Worm (Caenorhabditis elegans) whole organism, late embryonic: ENCODE results near the gene cblc-1.
A peak's percentile ranks its signal among the peaks of the same experiment; 100 is the strongest.

ENCODE experiments used
- C38D4.7 ChIP-seq: fragments of 200-800 bp; sonication (Bioruptor generic); optimal IDR thresholded peaks from 2 replicates; lab custom pipeline; 2018; ENCODE audit warnings: mild to moderate bottlenecking, missing genetic modification characterization, moderate library complexity, missing compliant biosample characterization
- F13H6.1 ChIP-seq: sonication (generic microtip); optimal IDR thresholded peaks from 2 replicates; lab custom pipeline; 2016; ENCODE audit warnings: missing genetic modification characterization, missing compliant biosample characterization
- K09A11.1 ChIP-seq: sonication (generic microtip); optimal IDR thresholded peaks from 2 replicates; lab custom pipeline; 2017; ENCODE audit warnings: antibody characterized with exemption, mild to moderate bottlenecking, missing genetic modification characterization, missing compliant biosample characterization; ENCODE audit not compliant: insufficient read depth
- Y22D7AL.16 ChIP-seq: sonication (generic microtip); optimal IDR thresholded peaks from 2 replicates; lab custom pipeline; 2016; ENCODE audit warnings: missing genetic modification characterization, missing compliant biosample characterization
- ceh-2 ChIP-seq: sonication (generic microtip); optimal IDR thresholded peaks from 2 replicates; lab custom pipeline; 2016; ENCODE audit warnings: missing genotype, missing genetic modification characterization, missing compliant biosample characterization
- ceh-22 ChIP-seq: sonication (generic microtip); optimal IDR thresholded peaks from 2 replicates; lab custom pipeline; 2017; ENCODE audit warnings: missing biosample characterization, missing genetic modification characterization
- ceh-30 ChIP-seq: fragments of 150-350 bp; optimal IDR thresholded peaks from 2 replicates; lab custom pipeline; 2014; ENCODE audit warnings: missing biosample characterization, missing genetic modification characterization
- ceh-31 ChIP-seq: sonication (generic microtip); optimal IDR thresholded peaks from 2 replicates; lab custom pipeline; 2016; ENCODE audit warnings: missing genetic modification characterization, missing compliant biosample characterization
- che-1 ChIP-seq: sonication (generic microtip); optimal IDR thresholded peaks from 2 replicates; lab custom pipeline; 2016; ENCODE audit warnings: mild to moderate bottlenecking, missing genetic modification characterization, missing compliant biosample characterization
- elt-2 ChIP-seq: sonication (generic microtip); optimal IDR thresholded peaks from 2 replicates; lab custom pipeline; 2016; ENCODE audit warnings: missing genetic modification reagents, missing genetic modification characterization, missing compliant biosample characterization
- elt-4 ChIP-seq: sonication (generic microtip); optimal IDR thresholded peaks from 2 replicates; lab custom pipeline; 2016; ENCODE audit warnings: missing genetic modification characterization, missing compliant biosample characterization
- ets-4 ChIP-seq: sonication (generic microtip); optimal IDR thresholded peaks from 2 replicates; lab custom pipeline; 2016; ENCODE audit warnings: missing genetic modification characterization, missing compliant biosample characterization
- eyg-1 ChIP-seq: sonication (generic microtip); optimal IDR thresholded peaks from 2 replicates; lab custom pipeline; 2016; ENCODE audit warnings: missing genotype, missing genetic modification characterization, missing compliant biosample characterization
- fkh-10 ChIP-seq: fragments of 150-350 bp; optimal IDR thresholded peaks from 2 replicates; lab custom pipeline; 2014; ENCODE audit warnings: missing biosample characterization, missing genetic modification reagents, missing genetic modification characterization
- fkh-6 ChIP-seq: sonication (generic microtip); optimal IDR thresholded peaks from 2 replicates; lab custom pipeline; 2016; ENCODE audit warnings: missing genetic modification characterization, missing compliant biosample characterization
- gmeb-2 ChIP-seq: sonication (generic microtip); optimal IDR thresholded peaks from 2 replicates; lab custom pipeline; 2016; ENCODE audit warnings: missing genetic modification characterization, inconsistent platforms, missing compliant biosample characterization
- hlh-15 ChIP-seq: sonication (generic microtip); optimal IDR thresholded peaks from 2 replicates; lab custom pipeline; 2016; ENCODE audit warnings: missing genetic modification characterization, missing compliant biosample characterization
- hlh-30 ChIP-seq: sonication (generic microtip); optimal IDR thresholded peaks from 2 replicates; lab custom pipeline; 2017; ENCODE audit warnings: antibody characterized with exemption, missing genetic modification characterization, missing compliant biosample characterization; ENCODE audit not compliant: insufficient read depth
- hlh-8 ChIP-seq: sonication (generic microtip); optimal IDR thresholded peaks from 2 replicates; lab custom pipeline; 2016; ENCODE audit warnings: missing genotype, missing genetic modification characterization, missing compliant biosample characterization
- lim-6 ChIP-seq: sonication (generic microtip); optimal IDR thresholded peaks from 2 replicates; lab custom pipeline; 2016; ENCODE audit warnings: missing genetic modification characterization, missing compliant biosample characterization
- lin-11 ChIP-seq: fragments of 200-800 bp; sonication (Bioruptor generic); optimal IDR thresholded peaks from 2 replicates; lab custom pipeline; 2018; ENCODE audit warnings: mild to moderate bottlenecking, missing genetic modification characterization, missing compliant biosample characterization
- mec-3 ChIP-seq: sonication (generic microtip); optimal IDR thresholded peaks from 2 replicates; lab custom pipeline; 2016; ENCODE audit warnings: borderline replicate concordance, missing genetic modification characterization, missing compliant biosample characterization
- nfya-1 ChIP-seq: sonication (generic microtip); optimal IDR thresholded peaks from 2 replicates; lab custom pipeline; 2017; ENCODE audit warnings: missing genetic modification characterization, mild to moderate bottlenecking, missing compliant biosample characterization, antibody characterized with exemption, moderate library complexity
- pag-3 ChIP-seq: sonication (generic microtip); optimal IDR thresholded peaks from 2 replicates; lab custom pipeline; 2016; ENCODE audit warnings: missing compliant biosample characterization, missing genetic modification characterization, borderline replicate concordance
- pat-9 ChIP-seq: fragments of 200-800 bp; sonication (Bioruptor generic); optimal IDR thresholded peaks from 2 replicates; lab custom pipeline; 2018; ENCODE audit warnings: mild to moderate bottlenecking, missing genetic modification characterization, moderate library complexity, missing compliant biosample characterization
- pha-2 ChIP-seq: sonication (generic microtip); optimal IDR thresholded peaks from 2 replicates; lab custom pipeline; 2017; ENCODE audit warnings: mild to moderate bottlenecking, missing genetic modification characterization, missing compliant biosample characterization
- pha-4 ChIP-seq: fragments of 150-350 bp; optimal IDR thresholded peaks from 2 replicates; lab custom pipeline; 2018; ENCODE audit warnings: missing biosample characterization, missing genetic modification reagents, missing genetic modification characterization
- pqm-1 ChIP-seq: sonication (generic microtip); optimal IDR thresholded peaks from 2 replicates; lab custom pipeline; 2016; ENCODE audit warnings: missing genetic modification characterization, missing compliant biosample characterization
- pros-1 ChIP-seq: fragments of 150-350 bp; optimal IDR thresholded peaks from 2 replicates; lab custom pipeline; 2014; ENCODE audit warnings: missing biosample characterization, missing genetic modification reagents, missing genetic modification characterization
- ref-2 ChIP-seq: sonication (generic microtip); optimal IDR thresholded peaks from 2 replicates; lab custom pipeline; 2016; ENCODE audit warnings: missing genetic modification characterization, missing compliant biosample characterization
- sdc-2 ChIP-seq: sonication (generic microtip); optimal IDR thresholded peaks from 2 replicates; lab custom pipeline; 2016; ENCODE audit warnings: missing genotype, missing genetic modification characterization, missing compliant biosample characterization
- tbx-2 ChIP-seq: sonication (generic microtip); optimal IDR thresholded peaks from 2 replicates; lab custom pipeline; 2016; ENCODE audit warnings: missing genetic modification characterization, missing compliant biosample characterization
- unc-42 ChIP-seq: sonication (generic microtip); optimal IDR thresholded peaks from 2 replicates; lab custom pipeline; 2016; ENCODE audit warnings: missing genotype, missing genetic modification characterization, missing compliant biosample characterization
- unc-55 ChIP-seq: sonication (generic microtip); optimal IDR thresholded peaks from 2 replicates; lab custom pipeline; 2017; ENCODE audit warnings: missing biosample characterization, missing genetic modification reagents, missing genetic modification characterization

Gene cblc-1

DNA sequence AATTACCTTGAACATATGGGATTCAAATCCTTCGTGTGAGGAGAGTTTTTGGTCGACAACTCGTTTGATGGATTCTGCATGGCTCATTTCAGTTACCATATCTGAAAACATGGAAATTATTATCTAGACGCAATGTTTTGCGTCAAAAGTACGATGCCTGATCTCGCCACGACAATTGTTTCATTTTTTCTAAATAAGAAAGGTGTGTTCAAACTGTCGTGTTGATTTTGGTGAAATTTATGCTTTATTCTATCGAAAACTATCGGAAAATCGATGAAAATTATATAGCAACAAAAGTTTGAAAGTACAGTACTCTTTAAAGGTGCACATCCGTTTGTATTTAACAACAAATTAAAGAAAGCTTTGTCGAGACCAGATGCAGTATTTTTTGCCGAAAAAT lies at the start of gene cblc-1:
TSS of gene cblc-1 (minus strand) at position 101 of the 400 bp plus-strand sequence.
- TF ChIP-seq pat-9, result no peak
- TF ChIP-seq tbx-2 (tag; lab: Kevin White, UChicago), result no peak
- TF ChIP-seq K09A11.1 (tag; lab: Kevin White, UChicago), result no peak
- TF ChIP-seq pqm-1 (tag; lab: Kevin White, UChicago), result no peak
- no peak for TF ChIP-seq elt-2
- no peak for TF ChIP-seq C38D4.7
- no peak for TF ChIP-seq hlh-8 (tag; lab: Kevin White, UChicago)
- no peak for TF ChIP-seq lim-6 (tag; lab: Kevin White, UChicago)
- no peak for TF ChIP-seq fkh-6 (tag; lab: Kevin White, UChicago)
- no peak for TF ChIP-seq F13H6.1 (tag; lab: Kevin White, UChicago)
- no peak for TF ChIP-seq elt-4 (tag; lab: Kevin White, UChicago)
- no peak for TF ChIP-seq ceh-30
- TF ChIP-seq hlh-15 (tag; lab: Kevin White, UChicago), result no peak
- TF ChIP-seq pag-3 (tag; lab: Kevin White, UChicago), result no peak

DNA sequence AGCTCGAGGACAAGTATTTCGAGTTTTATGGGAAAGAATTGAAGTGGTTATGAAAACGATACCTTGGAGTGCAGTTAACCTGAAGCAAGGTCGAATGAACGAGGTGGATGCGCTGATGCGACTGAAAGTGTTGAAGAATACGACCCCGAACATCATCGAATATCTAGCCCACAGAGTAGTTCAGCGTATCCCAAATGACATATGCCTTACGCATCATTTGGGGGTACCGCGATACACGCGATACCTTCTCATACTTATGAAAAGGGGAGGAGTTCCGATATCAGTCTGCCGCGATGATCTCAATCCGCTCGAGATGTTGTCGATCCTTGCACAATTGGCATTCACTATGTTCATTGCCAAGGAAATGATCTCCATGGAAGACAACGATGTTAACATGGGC lies 48.9 kb upstream of the cblc-1 start, which contains the start of gene T27F7.12:
TSS of gene T27F7.12 (plus strand) at position 301 of the 400 bp plus-strand sequence.
- no peak for TF ChIP-seq ceh-31 (tag; lab: Kevin White, UChicago)
- TF ChIP-seq mec-3 (tag; lab: Kevin White, UChicago), result no peak
- no peak for TF ChIP-seq ref-2
- TF ChIP-seq lin-11 (tag; lab: Kevin White, UChicago), result no peak
- TF ChIP-seq eyg-1 (tag; lab: Kevin White, UChicago), result no peak
- TF ChIP-seq elt-2, result no peak
- TF ChIP-seq sdc-2, result no peak
- no peak for TF ChIP-seq gmeb-2 (tag; lab: Kevin White, UChicago)
- no peak for TF ChIP-seq ceh-22 (tag; lab: Kevin White, UChicago)
- TF ChIP-seq unc-55, result no peak

DNA sequence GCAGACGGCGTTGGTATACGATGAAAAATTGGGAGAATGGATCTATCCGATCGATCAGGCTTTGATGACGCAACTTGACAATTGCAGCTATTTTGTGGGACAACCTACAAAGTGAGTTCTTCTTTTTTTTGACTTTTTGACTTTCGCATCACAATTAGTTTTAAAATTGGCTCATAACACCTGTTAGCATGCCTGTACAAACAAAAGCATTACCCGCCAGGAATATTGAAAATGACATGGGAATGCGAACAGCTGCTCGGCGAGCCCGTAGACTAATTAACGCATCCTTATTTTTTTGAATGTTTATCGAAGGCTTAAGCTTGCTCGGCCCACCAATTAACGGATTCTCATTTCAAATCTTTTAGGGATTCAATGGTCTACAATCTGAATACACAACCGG lies 46.3 kb upstream of the cblc-1 start:
- no peak for TF ChIP-seq unc-42 (tag; lab: Kevin White, UChicago)

DNA sequence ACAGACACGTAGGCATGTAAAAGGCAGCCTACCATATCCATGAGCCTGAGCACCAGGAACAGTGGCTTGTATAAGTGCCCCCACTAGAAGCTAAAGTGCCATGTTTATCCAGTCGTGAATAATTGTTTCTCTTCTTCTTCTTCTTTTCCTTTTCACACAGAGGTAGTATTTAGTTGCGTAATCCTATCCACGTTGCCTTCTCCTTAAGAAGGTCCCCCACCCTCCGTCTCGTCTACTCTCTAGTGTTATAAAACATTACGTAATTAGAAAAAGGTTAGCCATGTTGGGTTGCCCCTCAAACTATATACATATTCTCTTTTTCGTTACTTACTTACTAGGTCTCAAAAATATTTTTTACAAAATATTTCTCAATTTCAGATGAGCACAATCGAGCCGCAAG lies 45.7 kb upstream of the cblc-1 start:
- TF ChIP-seq pha-4 (tag; lab: Kevin White, UChicago) (no peak), gmeb-2 (tag; lab: Kevin White, UChicago) (no peak), sdc-2 (no peak), elt-4 (tag; lab: Kevin White, UChicago) (no peak), pha-2 (no peak), che-1 (no peak), fkh-10 (no peak), Y22D7AL.16 (tag; lab: Kevin White, UChicago) (no peak), K09A11.1 (tag; lab: Kevin White, UChicago) (no peak), ets-4 (no peak), nfya-1 (no peak), ref-2 (no peak), lim-6 (tag; lab: Kevin White, UChicago) (no peak), ceh-22 (tag; lab: Kevin White, UChicago) (no peak), unc-42 (tag; lab: Kevin White, UChicago) (no peak), ceh-2 (tag; lab: Kevin White, UChicago) (no peak), pros-1 (tag; lab: Kevin White, UChicago) (no peak)

DNA sequence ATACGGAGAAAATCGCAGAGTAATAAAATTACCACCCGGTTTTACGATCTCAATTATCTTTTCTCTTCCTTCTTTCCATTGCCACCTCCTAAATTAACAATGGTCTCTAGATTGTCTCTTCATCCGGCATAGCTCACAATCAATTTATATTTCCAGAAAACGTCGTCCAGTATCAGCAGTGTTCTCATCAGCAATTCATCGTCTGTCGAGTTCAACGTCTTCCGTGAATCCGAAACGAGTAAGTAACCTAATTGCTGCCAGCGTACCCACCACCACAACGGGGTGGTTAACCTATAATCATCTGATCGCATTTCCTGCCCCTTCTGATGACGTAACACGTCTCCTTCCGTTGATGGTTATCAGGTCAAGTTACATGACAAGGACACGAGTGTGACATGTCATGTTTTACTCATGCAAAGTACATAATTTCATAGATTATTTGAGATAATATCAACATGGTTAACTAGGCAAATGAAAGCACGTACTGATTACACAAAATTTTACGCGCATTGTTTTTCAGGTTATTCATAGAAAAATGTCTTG lies 45.1 kb upstream of the cblc-1 start:
- TF ChIP-seq unc-55 (peak; percentile 63), hlh-30 (tag; lab: Kevin White, UChicago) (no peak), elt-2 (peak; percentile 78)
